Worm (Caenorhabditis elegans) whole organism, dauer: ENCODE measurements around the gene ZK1128.7.

Experiments used
- unc-62 ChIP-seq: sonication (generic microtip); optimal IDR thresholded peaks from 2 replicates; lab custom pipeline; 2017; ENCODE audit warnings: missing biosample characterization, missing genetic modification reagents, missing genetic modification characterization

ZK1128.7 gene

ce11 chrIII:10178552-10178951, 41.7 kb downstream of the ZK1128.7 start:
- no peak for TF ChIP-seq unc-62

- no peak for TF ChIP-seq unc-62
Observed at ce11 chrIII:10179444-10179843, 42.6 kb downstream of the ZK1128.7 start.

DNA sequence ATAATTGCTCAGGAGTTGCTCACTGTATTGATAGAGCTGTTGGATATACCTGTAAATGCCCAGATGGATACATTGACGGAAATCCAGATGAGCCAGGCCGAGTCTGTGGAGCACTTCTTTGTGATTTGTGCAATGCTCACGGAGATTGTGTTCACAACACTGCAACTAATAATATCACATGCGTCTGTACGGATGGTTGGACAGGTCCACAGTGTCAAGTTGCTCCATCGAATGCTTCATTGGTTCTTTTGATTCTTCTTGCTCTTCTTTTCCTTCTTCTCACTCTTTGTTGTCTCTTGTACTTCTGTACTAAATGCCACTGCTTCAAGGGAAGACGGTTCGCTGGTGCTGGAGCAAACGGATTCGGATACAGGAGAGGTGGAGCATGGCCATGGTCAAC, 45.1 kb downstream of the ZK1128.7 start:
- TF ChIP-seq unc-62, result no peak

ce11 chrIII:10186160-10186559, 49.4 kb downstream of the ZK1128.7 start, which contains the start of gene unc-47:
Gene unc-47 (minus strand): TSS chrIII:10186260.
- no peak for TF ChIP-seq unc-62

- no peak for TF ChIP-seq unc-62
Observed at ce11 chrIII:10187840-10188239, 51.0 kb downstream of the ZK1128.7 start.
